Fruit fly (Drosophila melanogaster) whole organism, embryonic: Measurements from ENCODE around the gene RpS25.

Experiments used
- Ada2b ChIP-seq: fragments of 200-800 bp; sonication (Bioruptor generic); IDR thresholded peaks from 2 replicates; pipeline ENCODE4 v1.3.6; 2022; ENCODE audit warnings: missing biosample characterization, missing genetic modification characterization
- Adf1 ChIP-seq: fragments of 200-800 bp; sonication (Bioruptor generic); IDR thresholded peaks from 2 replicates; pipeline ENCODE4 v1.3.6; 2022; ENCODE audit warnings: missing biosample characterization, missing genetic modification characterization
- Bdp1 ChIP-seq: fragments of 200-800 bp; sonication (Bioruptor generic); optimal IDR thresholded peaks from 3 replicates; lab custom pipeline; 2016; ENCODE audit warnings: missing biosample characterization, missing genetic modification characterization
- CG10209 ChIP-seq: fragments of 200-800 bp; sonication (Bioruptor generic); optimal IDR thresholded peaks from 3 replicates; lab custom pipeline; 2017; ENCODE audit warnings: missing biosample characterization, mild to moderate bottlenecking, missing genetic modification characterization, missing genetic modification reagents
- CG10267 ChIP-seq: fragments of 200-800 bp; sonication (Bioruptor generic); optimal IDR thresholded peaks from 2 replicates; lab custom pipeline; 2018; ENCODE audit warnings: missing biosample characterization, mild to moderate bottlenecking, missing genetic modification characterization, moderate library complexity
- CG10366 ChIP-seq: fragments of 200-800 bp; sonication (Bioruptor generic); IDR thresholded peaks from 2 replicates; pipeline ENCODE4 v1.3.6; 2022; ENCODE audit warnings: missing biosample characterization, missing genetic modification characterization
- CG10543 ChIP-seq: fragments of 200-800 bp; sonication (Bioruptor generic); optimal IDR thresholded peaks from 3 replicates; lab custom pipeline; 2017; ENCODE audit warnings: missing biosample characterization, mild to moderate bottlenecking, missing genetic modification characterization, moderate library complexity
- CG11093 ChIP-seq: fragments of 200-800 bp; sonication (Bioruptor generic); IDR thresholded peaks from 3 replicates; pipeline ENCODE4 v1.3.6; 2022; ENCODE audit warnings: missing biosample characterization, missing genetic modification characterization
- CG15514 ChIP-seq: fragments of 200-800 bp; sonication (Bioruptor generic); optimal IDR thresholded peaks from 3 replicates; lab custom pipeline; 2017; ENCODE audit warnings: missing biosample characterization, missing genetic modification characterization, mild to moderate bottlenecking, moderate library complexity, missing genetic modification reagents
- CG17802 ChIP-seq: fragments of 200-800 bp; sonication (Bioruptor generic); optimal IDR thresholded peaks from 2 replicates; lab custom pipeline; 2018; ENCODE audit warnings: missing biosample characterization, mild to moderate bottlenecking, missing genetic modification characterization, moderate library complexity
- CG17912 ChIP-seq: fragments of 200-800 bp; sonication (Bioruptor generic); optimal IDR thresholded peaks from 2 replicates; lab custom pipeline; 2018; ENCODE audit warnings: missing biosample characterization, mild to moderate bottlenecking, missing genetic modification characterization
- CG1792 ChIP-seq: fragments of 200-800 bp; sonication (Bioruptor generic); optimal IDR thresholded peaks from 2 replicates; lab custom pipeline; 2016; ENCODE audit warnings: missing biosample characterization, missing genetic modification characterization
- CG42726 ChIP-seq: fragments of 200-800 bp; sonication (Bioruptor generic); IDR thresholded peaks from 2 replicates; pipeline ENCODE4 v1.3.6; 2022; ENCODE audit warnings: missing biosample characterization, missing genetic modification characterization; ENCODE audit not compliant: partially characterized antibody
- CG8388 ChIP-seq: fragments of 200-800 bp; sonication (Bioruptor generic); optimal IDR thresholded peaks from 2 replicates; lab custom pipeline; 2019; ENCODE audit warnings: missing biosample characterization, mild to moderate bottlenecking, missing genetic modification characterization, moderate library complexity
- CG8765 ChIP-seq: fragments of 200-800 bp; sonication (Bioruptor generic); IDR thresholded peaks from 2 replicates; pipeline ENCODE4 v1.3.6; 2022; ENCODE audit warnings: missing biosample characterization, missing genetic modification characterization
- CrebB ChIP-seq: fragments of 200-800 bp; sonication (Bioruptor generic); optimal IDR thresholded peaks from 3 replicates; lab custom pipeline; 2018; ENCODE audit warnings: missing biosample characterization, mild to moderate bottlenecking, missing genetic modification characterization
- Dll ChIP-seq: fragments of 200-800 bp; sonication (Bioruptor generic); IDR thresholded peaks from 4 replicates; pipeline ENCODE4 v1.3.6; 2022; ENCODE audit warnings: missing biosample characterization, missing genetic modification characterization; ENCODE audit not compliant: partially characterized antibody
- ERR ChIP-seq: fragments of 200-800 bp; sonication (Bioruptor generic); optimal IDR thresholded peaks from 2 replicates; lab custom pipeline; 2016; ENCODE audit warnings: missing biosample characterization, missing genetic modification characterization
- Fer3 ChIP-seq: fragments of 200-800 bp; sonication (Bioruptor generic); optimal IDR thresholded peaks from 2 replicates; lab custom pipeline; 2018; ENCODE audit warnings: missing biosample characterization, mild to moderate bottlenecking, missing genetic modification characterization, moderate library complexity
- Hr78 ChIP-seq, 2 experiments: fragments of 200-800 bp in 1 of 2; fragments of >200 bp in 1 of 2; sonication (Bioruptor generic) in 1 of 2; optimal IDR thresholded peaks; 2 replicates each; lab custom pipeline; 2017 to 2019; ENCODE audit warnings: missing biosample characterization in 2 of 2, missing genetic modification characterization in 2 of 2, mild to moderate bottlenecking in 1 of 2, moderate library complexity in 1 of 2
- Lhr ChIP-seq: fragments of 200-800 bp; sonication (Bioruptor generic); optimal IDR thresholded peaks from 3 replicates; lab custom pipeline; 2017; ENCODE audit warnings: mild to moderate bottlenecking, missing biosample characterization, missing genetic modification reagents, missing genetic modification characterization
- Nf-YC ChIP-seq: fragments of 200-800 bp; optimal IDR thresholded peaks from 3 replicates; lab custom pipeline; 2019; ENCODE audit warnings: missing biosample characterization, mild to moderate bottlenecking, missing genetic modification characterization, moderate library complexity
- Oli ChIP-seq: fragments of 200-800 bp; sonication (Bioruptor generic); optimal IDR thresholded peaks from 2 replicates; lab custom pipeline; 2018; ENCODE audit warnings: missing biosample characterization, mild to moderate bottlenecking, missing genetic modification characterization, moderate library complexity
- PHDP ChIP-seq: fragments of 200-800 bp; sonication (Bioruptor generic); optimal IDR thresholded peaks from 3 replicates; lab custom pipeline; 2018; ENCODE audit warnings: missing biosample characterization, mild to moderate bottlenecking, missing genetic modification characterization, moderate library complexity
- Ravus ChIP-seq: fragments of 200-800 bp; sonication (Bioruptor generic); IDR thresholded peaks from 2 replicates; pipeline ENCODE4 v1.3.6; 2022; ENCODE audit warnings: missing biosample characterization, missing genetic modification characterization
- Rfx ChIP-seq: fragments of 200-800 bp; sonication (Bioruptor generic); IDR thresholded peaks from 2 replicates; pipeline ENCODE4 v1.3.6; 2022; ENCODE audit warnings: missing biosample characterization, missing genetic modification characterization
- Sin3A ChIP-seq: fragments of >200 bp; optimal IDR thresholded peaks from 2 replicates; lab custom pipeline; 2018
- Sox100B ChIP-seq: fragments of 200-800 bp; sonication (Bioruptor generic); optimal IDR thresholded peaks from 3 replicates; lab custom pipeline; 2018; ENCODE audit warnings: missing biosample characterization, mild to moderate bottlenecking, missing genetic modification characterization
- Stat92E ChIP-seq, 3 experiments: fragments of >200 bp in 2 of 3; fragments of 200-800 bp in 1 of 3; sonication (Bioruptor generic) in 1 of 3; optimal IDR thresholded peaks; 2 replicates each; lab custom pipeline; 2017 to 2019; ENCODE audit warnings: missing biosample characterization in 3 of 3, missing genetic modification characterization in 3 of 3, mild to moderate bottlenecking in 1 of 3, moderate library complexity in 1 of 3
- al ChIP-seq: fragments of 200-800 bp; sonication (Bioruptor generic); IDR thresholded peaks from 2 replicates; pipeline ENCODE4 v1.3.6; 2022; ENCODE audit warnings: missing biosample characterization, missing genetic modification characterization
- aop ChIP-seq: fragments of 200-800 bp; sonication (Bioruptor generic); IDR thresholded peaks from 2 replicates; pipeline ENCODE4 v1.3.6; 2022; ENCODE audit warnings: missing biosample characterization, missing genetic modification characterization
- ap ChIP-seq: fragments of 200-800 bp; sonication (Bioruptor generic); IDR thresholded peaks from 2 replicates; pipeline ENCODE4 v1.3.6; 2022; ENCODE audit warnings: missing biosample characterization, missing genetic modification characterization
- ash1 ChIP-seq: fragments of 200-800 bp; sonication (Bioruptor generic); optimal IDR thresholded peaks from 2 replicates; lab custom pipeline; 2018; ENCODE audit warnings: missing biosample characterization, mild to moderate bottlenecking, missing genetic modification characterization
- bcd ChIP-seq: fragments of 200-800 bp; sonication (Bioruptor generic); optimal IDR thresholded peaks from 2 replicates; lab custom pipeline; 2017; ENCODE audit warnings: missing biosample characterization, mild to moderate bottlenecking, missing genetic modification characterization
- cg ChIP-seq: fragments of 200-800 bp; sonication (Bioruptor generic); optimal IDR thresholded peaks from 3 replicates; lab custom pipeline; 2019; ENCODE audit warnings: missing biosample characterization, mild to moderate bottlenecking, missing genetic modification characterization, moderate library complexity
- croc ChIP-seq: fragments of 200-800 bp; sonication (Bioruptor generic); conservative IDR thresholded peaks from 3 replicates; pipeline ENCODE4 v1.3.6; 2022; ENCODE audit warnings: missing biosample characterization, missing genetic modification characterization
- dati ChIP-seq: fragments of 200-800 bp; sonication (Bioruptor generic); IDR thresholded peaks from 2 replicates; pipeline ENCODE4 v1.3.6; 2022; ENCODE audit warnings: missing biosample characterization, missing genetic modification characterization
- dmrt99B ChIP-seq: fragments of 200-800 bp; sonication (Bioruptor generic); optimal IDR thresholded peaks from 2 replicates; lab custom pipeline; 2018; ENCODE audit warnings: missing biosample characterization, mild to moderate bottlenecking, missing genetic modification characterization, moderate library complexity
- fd64A ChIP-seq: fragments of 200-800 bp; sonication (Bioruptor generic); optimal IDR thresholded peaks from 3 replicates; lab custom pipeline; 2018; ENCODE audit warnings: missing biosample characterization, mild to moderate bottlenecking, missing genetic modification characterization
- gem ChIP-seq: fragments of 200-800 bp; sonication (Bioruptor generic); optimal IDR thresholded peaks from 2 replicates; lab custom pipeline; 2019; ENCODE audit warnings: missing biosample characterization, mild to moderate bottlenecking, missing genetic modification characterization, moderate library complexity
- her ChIP-seq: fragments of 200-800 bp; sonication (Bioruptor generic); optimal IDR thresholded peaks from 2 replicates; lab custom pipeline; 2016; ENCODE audit warnings: missing biosample characterization, missing genetic modification characterization
- inv ChIP-seq: fragments of 200-800 bp; sonication (Bioruptor generic); IDR thresholded peaks from 2 replicates; pipeline ENCODE4 v1.3.6; 2022; ENCODE audit warnings: missing biosample characterization, missing genetic modification characterization; ENCODE audit not compliant: partially characterized antibody
- jing ChIP-seq: fragments of 200-800 bp; sonication (Bioruptor generic); optimal IDR thresholded peaks from 2 replicates; lab custom pipeline; 2018; ENCODE audit warnings: missing biosample characterization, mild to moderate bottlenecking, missing genetic modification characterization
- luna ChIP-seq: fragments of 200-800 bp; sonication (Bioruptor generic); optimal IDR thresholded peaks from 2 replicates; lab custom pipeline; 2016; ENCODE audit warnings: missing biosample characterization, missing genetic modification characterization
- nerfin-2 ChIP-seq: fragments of 200-800 bp; sonication (Bioruptor generic); IDR thresholded peaks from 2 replicates; pipeline ENCODE4 v1.3.6; 2022; ENCODE audit warnings: missing biosample characterization, missing genetic modification characterization; ENCODE audit not compliant: partially characterized antibody
- pita ChIP-seq: fragments of 200-800 bp; sonication (Bioruptor generic); optimal IDR thresholded peaks from 2 replicates; lab custom pipeline; 2017; ENCODE audit warnings: missing biosample characterization, mild to moderate bottlenecking, missing genetic modification characterization
- psq ChIP-seq: fragments of 200-800 bp; sonication (Bioruptor generic); optimal IDR thresholded peaks from 2 replicates; lab custom pipeline; 2017; ENCODE audit warnings: missing biosample characterization, missing genetic modification characterization
- ro ChIP-seq: fragments of 200-800 bp; sonication (Bioruptor generic); IDR thresholded peaks from 2 replicates; pipeline ENCODE4 v1.3.6; 2022; ENCODE audit warnings: missing biosample characterization, missing genetic modification characterization
- slp2 ChIP-seq: fragments of 200-800 bp; sonication (Bioruptor generic); optimal IDR thresholded peaks from 2 replicates; lab custom pipeline; 2016; ENCODE audit warnings: missing biosample characterization, missing genetic modification characterization
- tx ChIP-seq: fragments of 200-800 bp; sonication (Bioruptor generic); optimal IDR thresholded peaks from 2 replicates; lab custom pipeline; 2016; ENCODE audit warnings: missing biosample characterization, missing genetic modification characterization

Gene RpS25

DNA sequence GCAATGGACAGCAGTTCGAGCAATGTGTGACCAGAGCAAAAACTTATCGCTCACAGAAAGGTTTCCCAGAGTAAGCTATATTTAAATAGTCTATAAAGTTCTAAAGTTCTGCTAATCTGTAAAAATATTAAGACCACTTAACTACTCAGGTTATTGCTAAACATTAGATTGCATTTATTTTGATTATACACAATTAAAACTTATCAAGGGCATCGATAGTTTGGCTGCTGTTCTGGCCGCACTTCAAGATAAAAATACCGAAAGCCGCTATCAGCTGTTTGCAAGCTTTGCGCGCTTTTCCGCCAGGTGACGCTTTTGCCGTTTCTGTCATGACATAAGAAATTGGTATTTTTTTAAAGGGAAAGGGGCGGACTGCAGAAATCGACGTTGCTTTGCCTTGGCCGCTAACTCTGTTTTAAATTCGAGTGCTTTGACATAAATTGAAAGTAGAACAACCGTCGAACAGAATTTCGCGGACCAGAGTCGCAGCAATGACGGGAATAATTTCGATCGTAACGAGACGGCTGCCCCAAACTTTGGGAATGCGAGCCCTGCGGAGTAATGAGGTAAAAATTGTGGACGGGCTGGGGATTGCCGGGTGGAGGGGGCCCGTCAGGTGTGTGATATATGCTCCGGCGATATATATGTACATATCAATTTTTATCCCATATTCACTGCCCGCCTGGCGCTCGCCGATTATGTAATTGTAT lies 28.0 kb upstream of the RpS25 start, which contains the start of the genes CG17734 and CG5214 (continued):
- TF ChIP-seq CG15514 (GFP tag; lab: Kevin White, UChicago) (peak; percentile 69), Lhr (GFP tag; lab: Kevin White, UChicago) (no peak), croc (GFP tag; lab: Robert Waterston, UW) (no peak), Dll (peak; percentile 87), CG10209 (no peak), Nf-YC (peak; percentile 42), ash1 (GFP tag; lab: Kevin White, UChicago) (no peak), fd64A (GFP tag; lab: Kevin White, UChicago) (no peak), Sin3A (lab: Kevin White, UChicago) (peak; percentile 85), CG17912 (GFP tag; lab: Kevin White, UChicago) (no peak), CG10543 (GFP tag; lab: Kevin White, UChicago) (no peak), CG8765 (GFP tag; lab: Robert Waterston, UW) (no peak), cg (GFP tag; lab: Kevin White, UChicago) (no peak), Ada2b (GFP tag; lab: Robert Waterston, UW) (no peak), Rfx (GFP tag; lab: Robert Waterston, UW) (no peak), CG1792 (GFP tag; lab: Kevin White, UChicago) (peak; percentile 24), CG11093 (GFP tag; lab: Robert Waterston, UW) (no peak), her (GFP tag; lab: Kevin White, UChicago) (no peak), bcd (GFP tag; lab: Kevin White, UChicago) (no peak), Bdp1 (GFP tag; lab: Kevin White, UChicago) (no peak), ap (GFP tag; lab: Robert Waterston, UW) (no peak), gem (peak; percentile 46), psq (GFP tag; lab: Kevin White, UChicago) (no peak), luna (GFP tag; lab: Kevin White, UChicago) (no peak), al (GFP tag; lab: Robert Waterston, UW) (no peak), CG17802 (tag; lab: Kevin White, UChicago) (no peak), Oli (tag; lab: Kevin White, UChicago) (no peak), Adf1 (GFP tag; lab: Robert Waterston, UW) (peak; percentile 33; the same call in 1 of the 2 replicates), CG10267 (tag; lab: Kevin White, UChicago) (peak; percentile 32), jing (GFP tag; lab: Kevin White, UChicago) (no peak), CG42726 (GFP tag; lab: Robert Waterston, UW) (0 out of 2 replicates have a peak, but pooled peaks have one; percentile 13), aop (no peak), nerfin-2 (GFP tag; lab: Robert Waterston, UW) (no peak), slp2 (no peak), dati (GFP tag; lab: Robert Waterston, UW) (no peak), Stat92E (GFP tag; optimal IDR thresholded peaks at IDR 0.05; lab: Kevin White, UChicago) (no peak), Ravus (no peak), tx (GFP tag; lab: Kevin White, UChicago) (no peak), Sox100B (GFP tag; lab: Kevin White, UChicago) (no peak), inv (peak; percentile 71), CG10366 (GFP tag; lab: Robert Waterston, UW) (no peak), CrebB (tag; lab: Kevin White, UChicago) (no peak), Hr78 (GFP tag; optimal IDR thresholded peaks at IDR 0.05; lab: Kevin White, UChicago) (no peak), CG8388 (no peak), ERR (GFP tag; lab: Kevin White, UChicago) (no peak), dmrt99B (tag; lab: Kevin White, UChicago) (no peak), ro (GFP tag; lab: Robert Waterston, UW) (no peak), PHDP (tag; lab: Kevin White, UChicago) (no peak), pita (GFP tag; lab: Kevin White, UChicago) (no peak), Fer3 (no peak)
